Worm (Caenorhabditis elegans) whole organism, L4 larva: ENCODE results near the gene Y38F2AR.10.

Experiments
- ZK546.5 ChIP-seq, 2 experiments: sonication (generic microtip); optimal IDR thresholded peaks; 2 replicates each; lab custom pipeline; 2017; ENCODE audit warnings: missing biosample characterization in 2 of 2, missing genetic modification characterization in 2 of 2
- aha-1 ChIP-seq: fragments of 150-350 bp; peaks from one replicate; lab custom pipeline; 2014; ENCODE audit warnings: missing biosample characterization, missing genetic modification characterization
- dve-1 ChIP-seq: sonication (generic microtip); optimal IDR thresholded peaks from 2 replicates; lab custom pipeline; 2017; ENCODE audit warnings: antibody characterized with exemption, mild to moderate bottlenecking, missing genetic modification characterization, missing compliant biosample characterization; ENCODE audit not compliant: insufficient read depth
- egl-43 ChIP-seq: fragments of 200-800 bp; sonication (Bioruptor generic); IDR thresholded peaks from 2 replicates; pipeline ENCODE4 v1.3.6; 2022; ENCODE audit warnings: missing genetic modification reagents, missing genetic modification characterization, missing compliant biosample characterization
- lir-3 ChIP-seq: sonication (generic microtip); optimal IDR thresholded peaks from 2 replicates; lab custom pipeline; 2016; ENCODE audit warnings: mild to moderate bottlenecking, missing genetic modification characterization, missing compliant biosample characterization
- nhr-48 ChIP-seq: sonication (generic microtip); optimal IDR thresholded peaks from 2 replicates; lab custom pipeline; 2016; ENCODE audit warnings: mild to moderate bottlenecking, missing genetic modification characterization, missing compliant biosample characterization
- pqm-1 ChIP-seq: sonication (generic microtip); optimal IDR thresholded peaks from 2 replicates; lab custom pipeline; 2017; ENCODE audit warnings: missing biosample characterization, missing genetic modification characterization
- spr-1 ChIP-seq: sonication (generic microtip); optimal IDR thresholded peaks from 2 replicates; lab custom pipeline; 2016; ENCODE audit warnings: mild to moderate bottlenecking, missing genetic modification characterization, missing compliant biosample characterization
- vab-7 ChIP-seq: fragments of 200-800 bp; sonication (Bioruptor generic); IDR thresholded peaks from 2 replicates; pipeline ENCODE4 v1.3.6; 2022; ENCODE audit warnings: missing genetic modification reagents, missing genetic modification characterization, missing compliant biosample characterization
- ztf-11 ChIP-seq: fragments of 150-350 bp; optimal IDR thresholded peaks from 2 replicates; lab custom pipeline; 2014; ENCODE audit warnings: missing biosample characterization, missing genetic modification characterization

DNA sequence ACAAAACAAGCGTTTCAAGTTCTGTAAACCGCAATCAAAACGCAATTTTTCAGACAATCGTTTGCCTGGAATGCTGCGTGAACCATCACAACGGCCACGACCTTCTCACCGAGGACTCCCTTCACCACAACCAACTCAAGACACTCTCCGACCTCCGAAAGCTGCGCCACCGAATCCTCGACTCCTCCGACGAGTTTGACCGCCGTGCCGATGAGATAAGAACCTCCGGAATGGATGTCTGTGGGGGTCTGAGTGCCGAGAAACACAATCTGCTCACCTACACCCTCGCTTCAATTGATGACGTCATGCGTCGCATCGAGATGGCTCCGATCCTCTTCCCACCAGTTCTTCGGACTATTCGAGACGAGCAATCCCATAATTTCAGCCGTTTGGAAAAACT is 35.0 kb upstream of the Y38F2AR.10 start:
- TF ChIP-seq ZK546.5 (tag; optimal IDR thresholded peaks at IDR 0.05; lab: Kevin White, UChicago) (no peak), dve-1 (tag; lab: Kevin White, UChicago) (no peak), nhr-48 (tag; lab: Kevin White, UChicago) (no peak), vab-7 (GFP tag; lab: Robert Waterston, UW) (no peak), lir-3 (tag; lab: Kevin White, UChicago) (no peak), spr-1 (tag; lab: Kevin White, UChicago) (no peak), aha-1 (tag; lab: Kevin White, UChicago) (no peak), egl-43 (no peak), pqm-1 (tag; lab: Kevin White, UChicago) (no peak), ztf-11 (tag; lab: Kevin White, UChicago) (no peak)
